Fruit fly (Drosophila melanogaster): Measurements from ENCODE around the gene soti.

soti gene

dm6 chr3R:14381599-14381998 is at the start of gene soti:
Gene soti, minus strand, starts transcription at chr3R:14381699.
- TF ChIP-seq noc (tag; optimal IDR thresholded peaks at IDR 0.05) = no peak

- TF ChIP-seq noc (tag; optimal IDR thresholded peaks at IDR 0.05) = no peak
These were observed 48.8 kb upstream of the soti start for dm6 chr3R:14430291-14430690.

- TF ChIP-seq noc (tag; optimal IDR thresholded peaks at IDR 0.05) = no peak
These were observed 45.0 kb upstream of the soti start for dm6 chr3R:14426524-14426923.

DNA sequence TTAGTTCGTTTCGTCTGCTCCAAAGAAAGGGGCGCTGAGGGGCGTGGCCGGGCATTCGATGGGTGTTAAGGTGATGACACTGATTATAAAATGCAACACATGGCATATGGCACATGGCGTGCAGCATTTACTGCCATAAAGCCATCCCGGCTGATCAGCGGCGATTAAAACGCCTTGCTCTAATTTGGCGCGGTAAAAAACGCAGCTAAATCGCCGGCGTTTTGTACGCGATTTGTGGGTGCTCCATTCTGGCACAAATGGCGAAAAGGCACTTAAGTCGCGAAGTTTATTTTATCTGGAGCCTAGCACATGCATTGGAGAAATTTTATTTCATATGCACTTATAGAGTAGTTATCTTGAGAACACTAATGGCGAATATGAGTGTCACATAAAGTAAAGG is 44.0 kb upstream of the soti start:
- no peak for TF ChIP-seq noc (tag; optimal IDR thresholded peaks at IDR 0.05)

dm6 chr3R:14424777-14425176 is 43.3 kb upstream of the soti start:
- TF ChIP-seq noc (tag; optimal IDR thresholded peaks at IDR 0.05) = no peak

- TF ChIP-seq noc (tag; optimal IDR thresholded peaks at IDR 0.05) = no peak
These were observed 40.3 kb upstream of the soti start for dm6 chr3R:14421818-14422217.

DNA sequence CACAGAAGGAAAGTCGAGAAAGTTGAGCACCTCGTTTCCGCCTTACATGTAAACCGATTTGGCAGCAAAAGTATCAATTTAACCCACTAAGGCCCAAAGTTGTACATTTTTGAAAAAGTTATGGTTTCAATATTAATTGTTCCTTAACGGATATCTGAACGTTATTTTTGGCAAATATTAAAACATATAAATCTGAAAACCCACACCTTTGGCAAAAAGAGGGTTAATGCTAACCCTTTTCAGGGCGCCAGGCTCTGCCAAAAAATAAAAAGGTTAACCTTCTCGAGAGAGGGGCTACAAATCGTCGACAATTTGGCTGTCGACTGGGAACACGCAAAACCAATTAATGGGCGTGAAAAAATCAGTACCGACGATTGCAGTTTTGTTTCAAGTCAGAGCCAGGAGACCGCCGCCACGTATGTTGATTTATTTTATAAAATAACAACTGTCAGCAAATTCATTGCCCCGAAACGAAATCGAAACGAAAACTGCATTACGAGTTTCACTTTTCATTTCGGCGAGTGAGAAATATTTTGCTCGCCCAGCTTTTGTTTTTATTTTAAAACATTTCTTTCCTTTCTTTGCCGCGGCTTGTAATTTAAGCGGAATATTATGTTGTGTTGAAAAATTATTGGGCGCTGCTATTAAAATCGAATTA is 38.0 kb upstream of the soti start:
- TF ChIP-seq noc (tag; optimal IDR thresholded peaks at IDR 0.05) = no peak

dm6 chr3R:14418293-14418692 is 36.8 kb upstream of the soti start, which contains the start of gene natalisin:
Gene natalisin, plus strand, starts transcription at chr3R:14418593.
- no peak for TF ChIP-seq noc (tag; optimal IDR thresholded peaks at IDR 0.05)

DNA sequence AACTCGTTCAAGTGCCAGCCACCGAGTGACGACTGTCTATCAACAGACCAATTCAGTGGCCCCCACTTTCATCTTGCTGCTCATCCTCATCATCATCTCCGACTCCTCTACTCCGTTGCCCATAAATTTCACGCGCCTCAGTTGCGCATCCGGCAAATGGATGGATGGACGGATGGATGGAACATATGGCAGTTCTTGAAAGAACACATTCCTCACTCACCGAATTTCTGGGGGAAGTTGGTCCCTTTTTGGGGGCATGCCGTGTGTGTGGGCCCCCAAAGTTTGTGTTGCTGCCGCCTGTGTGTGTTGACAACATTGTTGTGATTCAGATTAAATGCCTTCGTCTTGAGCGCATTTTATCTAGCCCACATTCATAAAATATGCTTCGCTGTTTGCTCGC is 34.2 kb upstream of the soti start:
- TF ChIP-seq noc (tag; optimal IDR thresholded peaks at IDR 0.05) = no peak

dm6 chr3R:14414900-14415299 is 33.4 kb upstream of the soti start:
- TF ChIP-seq noc (tag; optimal IDR thresholded peaks at IDR 0.05) = no peak

DNA sequence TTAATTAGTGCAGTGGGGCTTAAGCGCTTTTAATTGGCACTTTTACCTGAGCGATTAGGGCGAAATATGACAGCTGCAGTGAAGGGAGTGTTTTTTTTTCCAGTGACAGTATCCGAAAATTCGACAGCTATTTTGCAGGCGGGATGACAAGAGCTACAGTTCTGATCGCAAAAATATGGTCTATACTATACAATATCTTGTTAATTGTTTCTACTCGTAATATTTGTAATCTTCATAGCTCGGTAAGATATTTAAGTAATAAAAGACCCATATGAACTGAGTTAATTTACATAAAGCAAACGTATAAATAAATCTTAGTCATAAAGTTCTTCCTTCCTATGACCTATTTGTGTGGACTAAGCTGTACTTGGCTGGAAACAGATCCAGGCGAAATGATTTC is 32.8 kb upstream of the soti start:
- no peak for TF ChIP-seq noc (tag; optimal IDR thresholded peaks at IDR 0.05)

DNA sequence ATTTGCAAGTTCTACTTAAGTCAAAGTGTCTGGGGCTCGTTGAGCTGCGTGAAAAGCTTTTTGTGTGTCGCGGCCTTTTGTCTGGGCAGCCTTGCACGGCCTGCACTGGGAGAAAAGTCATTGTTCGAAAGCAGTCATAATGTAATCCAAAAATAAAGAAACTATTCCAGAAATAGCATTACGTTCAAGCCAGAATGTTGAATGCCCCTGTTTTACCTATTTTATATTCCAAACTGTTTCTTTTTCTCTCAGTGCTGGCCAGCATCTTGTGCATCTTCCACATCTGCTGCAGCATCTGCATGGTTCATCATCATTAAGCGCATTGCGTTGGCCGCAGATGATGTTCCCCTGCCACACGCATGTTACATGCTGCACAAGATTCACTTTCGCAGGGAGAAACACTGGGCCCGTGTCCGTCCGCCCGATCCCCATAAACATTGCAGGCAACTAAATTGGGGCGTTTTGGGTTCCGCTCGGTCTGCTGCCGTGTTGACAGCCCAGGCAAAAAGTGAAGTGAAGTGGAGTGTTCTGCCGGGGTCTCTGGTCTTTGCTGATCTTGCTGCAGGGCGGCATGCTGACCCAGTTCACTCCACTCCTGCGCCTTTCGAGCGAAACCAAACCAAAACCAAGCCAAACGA is 32.0 kb upstream of the soti start:
- no peak for TF ChIP-seq noc (tag; optimal IDR thresholded peaks at IDR 0.05)

DNA sequence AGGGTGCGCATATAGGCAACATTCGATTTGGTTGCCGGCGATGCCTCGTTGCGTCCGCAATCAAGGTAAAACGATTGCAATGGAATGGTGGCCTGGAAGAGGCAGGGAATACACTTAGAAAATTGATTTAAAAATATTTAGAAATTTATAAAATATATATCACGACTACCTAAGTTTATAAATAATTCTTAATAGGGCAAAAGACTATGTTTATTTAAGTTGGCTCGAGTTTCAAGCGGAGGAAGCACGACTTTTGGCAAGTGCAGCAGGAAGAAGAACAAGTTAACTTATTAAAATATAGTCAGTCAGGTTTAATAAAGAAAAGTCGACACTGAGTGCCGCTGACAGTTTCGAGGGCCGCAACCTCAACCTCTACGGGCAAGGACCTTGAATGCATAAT is 28.9 kb upstream of the soti start:
- TF ChIP-seq noc (tag; optimal IDR thresholded peaks at IDR 0.05) = no peak

- no peak for TF ChIP-seq noc (tag; optimal IDR thresholded peaks at IDR 0.05)
These were observed 25.1 kb upstream of the soti start for dm6 chr3R:14406648-14407047.

DNA sequence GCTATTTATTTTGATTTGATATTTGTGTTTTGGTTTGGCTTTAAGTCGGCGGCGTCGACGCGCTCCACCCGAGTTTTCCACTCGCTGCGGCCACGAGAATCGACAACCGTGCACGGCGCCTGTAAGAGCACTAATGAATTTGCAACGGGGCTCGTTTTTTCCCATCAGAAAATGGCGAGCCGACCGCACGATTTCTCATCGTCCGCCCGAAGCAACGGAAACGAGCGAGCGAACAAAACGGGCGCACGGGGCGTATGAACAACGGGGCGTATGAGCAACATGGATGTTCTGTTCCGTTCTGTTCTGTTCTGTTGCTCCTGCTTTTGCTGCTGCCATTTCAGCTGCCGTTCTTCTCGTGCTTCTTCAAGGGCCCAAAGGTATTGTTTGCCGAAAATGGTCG is 23.8 kb upstream of the soti start:
- TF ChIP-seq noc (tag; optimal IDR thresholded peaks at IDR 0.05) = no peak

dm6 chr3R:14399375-14399774 is 17.9 kb upstream of the soti start:
- TF ChIP-seq noc (tag; optimal IDR thresholded peaks at IDR 0.05) = no peak

DNA sequence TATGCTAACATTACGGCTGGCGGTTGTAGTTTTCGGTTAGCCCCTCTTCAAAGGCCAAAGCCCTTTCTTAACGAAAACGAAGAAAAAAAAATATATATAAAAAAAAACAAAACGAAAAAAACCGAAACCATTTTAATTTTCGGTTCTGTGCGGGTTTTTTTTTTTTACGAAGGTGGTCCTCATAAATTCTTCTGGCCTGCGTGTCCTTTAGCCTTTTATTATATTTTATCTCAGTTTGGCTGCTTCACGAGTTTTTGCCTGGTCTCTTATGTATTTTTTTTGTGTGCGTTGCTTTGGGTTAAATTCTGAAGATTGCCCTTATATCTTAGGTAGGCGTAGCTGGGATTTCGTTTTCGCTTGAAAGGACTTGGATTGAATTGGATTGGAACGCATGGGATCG is 17.1 kb upstream of the soti start:
- no peak for TF ChIP-seq noc (tag; optimal IDR thresholded peaks at IDR 0.05)

DNA sequence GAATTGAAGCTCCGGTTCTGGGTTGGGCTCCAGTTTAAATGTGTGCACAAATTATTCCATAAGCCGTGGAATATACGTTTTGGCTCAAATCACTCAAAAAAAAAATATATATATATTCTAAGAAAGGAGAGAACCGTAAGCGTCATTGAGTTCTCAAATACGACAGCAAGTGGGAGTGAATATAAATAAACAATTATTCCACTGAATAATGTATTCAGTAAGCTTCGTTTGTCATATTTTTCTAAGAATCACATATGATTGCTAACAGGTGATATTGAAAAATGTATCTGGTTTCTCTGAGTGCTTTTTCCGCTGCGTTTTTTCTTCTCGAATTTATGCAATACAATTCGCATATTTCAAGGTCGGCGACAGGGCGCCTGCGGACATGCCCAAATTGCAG is 16.4 kb upstream of the soti start:
- no peak for TF ChIP-seq noc (tag; optimal IDR thresholded peaks at IDR 0.05)
